Worm (Caenorhabditis elegans) whole organism, midembryonic: ENCODE results near the gene C23H3.5.

Experiments
- flt-1 ChIP-seq: fragments of 200-800 bp; sonication (Bioruptor generic); IDR thresholded peaks from 2 replicates; pipeline ENCODE4 v1.3.6; 2022; ENCODE audit warnings: missing genetic modification characterization, missing compliant biosample characterization
- med-1 ChIP-seq: sonication (generic microtip); optimal IDR thresholded peaks from 2 replicates; lab custom pipeline; 2017; ENCODE audit warnings: missing genetic modification characterization, mild to moderate bottlenecking, missing compliant biosample characterization, antibody characterized with exemption, missing genetic modification reagents; ENCODE audit not compliant: insufficient read depth
- ref-1 ChIP-seq: fragments of 200-800 bp; sonication (Bioruptor generic); conservative IDR thresholded peaks from 2 replicates; pipeline ENCODE4 v1.3.6; 2022; ENCODE audit warnings: missing genetic modification reagents, missing genetic modification characterization, missing compliant biosample characterization

DNA sequence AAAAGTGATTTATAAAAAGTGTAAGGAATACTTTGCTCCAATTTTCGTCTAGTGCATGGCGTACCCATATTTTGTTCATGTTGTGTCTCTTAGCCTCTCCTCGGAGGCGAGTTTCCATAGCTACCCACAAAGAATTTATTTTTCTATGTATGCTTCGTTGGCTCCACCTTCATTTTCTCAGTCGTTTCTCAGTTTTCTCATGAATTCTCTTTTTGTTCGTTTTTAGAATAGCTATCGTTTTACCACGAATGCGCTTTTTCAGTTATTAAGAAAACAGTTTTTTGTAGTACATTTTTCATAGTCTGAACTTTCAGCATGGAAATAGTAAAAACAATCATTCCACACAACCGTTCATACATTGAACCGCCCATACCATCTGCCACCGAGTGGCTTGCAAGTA lies 41.0 kb upstream of the C23H3.5 start, which contains the start of gene osta-1:
- TF ChIP-seq flt-1 (GFP tag; lab: Robert Waterston, UW) (no peak), med-1 (GFP tag; lab: Kevin White, UChicago) (no peak), ref-1 (GFP tag; lab: Robert Waterston, UW) (no peak)
